Worm (Caenorhabditis elegans) whole organism, L4/young adult: Measurements from ENCODE around the gene tsp-1.

ENCODE experiments used
- dao-5 ChIP-seq: sonication (generic microtip); optimal IDR thresholded peaks from 2 replicates; lab custom pipeline; 2016; ENCODE audit warnings: missing genotype, missing genetic modification characterization, moderate library complexity, missing compliant biosample characterization
- him-1 ChIP-seq: sonication (generic microtip); optimal IDR thresholded peaks from 2 replicates; lab custom pipeline; 2016; ENCODE audit warnings: missing genotype, missing genetic modification reagents, missing genetic modification characterization, missing compliant biosample characterization

DNA sequence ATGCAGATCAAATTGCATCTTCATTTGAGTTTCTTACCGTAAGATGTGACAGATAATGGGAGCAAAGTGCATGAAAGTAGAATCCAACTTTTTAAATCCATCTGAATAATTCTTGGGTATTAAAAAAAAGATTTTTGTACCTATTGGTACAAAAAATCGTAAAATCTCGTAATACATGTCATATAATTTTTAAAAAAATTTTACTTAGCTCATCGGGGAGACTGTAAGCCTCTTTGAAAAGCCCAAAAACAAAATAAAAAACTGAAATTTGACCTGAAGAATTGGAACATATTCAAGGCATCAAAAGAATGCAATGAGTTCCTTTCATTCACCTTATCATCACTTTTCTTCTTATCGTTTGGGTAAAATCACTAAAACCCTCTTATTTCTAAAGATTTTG, 36.6 kb upstream of the tsp-1 start, which contains the start of gene clec-160:
- no peak for TF ChIP-seq him-1 (tag; lab: Kevin White, UChicago)
- TF ChIP-seq dao-5 (tag; lab: Kevin White, UChicago) = no peak
